Fruit fly (Drosophila melanogaster): ENCODE results near the gene CG4658.
A peak's percentile ranks its signal among the peaks of the same experiment; 100 is the strongest.

CG4658 gene

dm6 chr2L:9984078-9984772, 27.3 kb downstream of the CG4658 start, which contains the start of gene bib:
Gene bib, plus strand, starts transcription at chr2L:9984645.
- TF ChIP-seq sv (GFP tag; optimal IDR thresholded peaks at IDR 0.05), result peak; percentile 72
- no peak for TF ChIP-seq dl (GFP tag; optimal IDR thresholded peaks at IDR 0.05; ENCODE audit: insufficient read depth in 1 of 2, partially characterized antibody in 2 of 2)
- TF ChIP-seq sage (GFP tag; optimal IDR thresholded peaks at IDR 0.05), result peak; percentile 78
- TF ChIP-seq usp (GFP tag; optimal IDR thresholded peaks at IDR 0.05), result no peak
- TF ChIP-seq rgr (GFP tag; optimal IDR thresholded peaks at IDR 0.05), result peak; percentile 86
- no peak for TF ChIP-seq Myc (optimal IDR thresholded peaks at IDR 0.05)
- TF ChIP-seq Mio (GFP tag; optimal IDR thresholded peaks at IDR 0.05), result no peak
- TF ChIP-seq dmrt93B (GFP tag; optimal IDR thresholded peaks at IDR 0.05), result peak; percentile 80
- TF ChIP-seq ey (GFP tag; optimal IDR thresholded peaks at IDR 0.05), result peak; percentile 73
- TF ChIP-seq Sp1 (GFP tag; optimal IDR thresholded peaks at IDR 0.05), result peak; percentile 90
- TF ChIP-seq jim (GFP tag; optimal IDR thresholded peaks at IDR 0.05), result no peak
- peak; percentile 86 for TF ChIP-seq fru (GFP tag; optimal IDR thresholded peaks at IDR 0.05)
- peak in 1 of 2 experiments; percentile 90 for TF ChIP-seq foxo (GFP tag; optimal IDR thresholded peaks at IDR 0.05)
- no peak for TF ChIP-seq Abd-B (GFP tag; optimal IDR thresholded peaks at IDR 0.05)
- peak; percentile 48 for TF ChIP-seq Hr83 (GFP tag; optimal IDR thresholded peaks at IDR 0.05; ENCODE audit: poor library complexity, severe bottlenecking)
- TF ChIP-seq h (GFP tag; optimal IDR thresholded peaks at IDR 0.05), result peak; percentile 81
- TF ChIP-seq dsf (GFP tag; optimal IDR thresholded peaks at IDR 0.05; ENCODE audit: borderline replicate concordance), result peak; percentile 15
- TF ChIP-seq Dfd (GFP tag; optimal IDR thresholded peaks at IDR 0.05), result no peak
- TF ChIP-seq Rel (GFP tag; optimal IDR thresholded peaks at IDR 0.05), result peak; percentile 79
- peak; percentile 42 for TF ChIP-seq Rel (tag; optimal IDR thresholded peaks at IDR 0.05)
- TF ChIP-seq brk (GFP tag; optimal IDR thresholded peaks at IDR 0.05), result peak; percentile 85
- TF ChIP-seq OdsH (GFP tag; optimal IDR thresholded peaks at IDR 0.05), result peak; percentile 89
- peak; percentile 17 for TF ChIP-seq Jra (GFP tag; optimal IDR thresholded peaks at IDR 0.05)
- TF ChIP-seq Hr78 (GFP tag; optimal IDR thresholded peaks at IDR 0.05), result no peak
- no peak for TF ChIP-seq pan (optimal IDR thresholded peaks at IDR 0.05)
- TF ChIP-seq woc (GFP tag; optimal IDR thresholded peaks at IDR 0.05), result peak; percentile 53
- TF ChIP-seq CrebA (GFP tag; optimal IDR thresholded peaks at IDR 0.05; ENCODE audit: borderline replicate concordance), result peak; percentile 66
- TF ChIP-seq psq (GFP tag; optimal IDR thresholded peaks at IDR 0.05), result peak; percentile 88
- TF ChIP-seq Vsx2 (GFP tag; optimal IDR thresholded peaks at IDR 0.05; ENCODE audit: partially characterized antibody), result peak; percentile 59
- TF ChIP-seq Hnf4 (GFP tag; optimal IDR thresholded peaks at IDR 0.05), result peak; percentile 70
- TF ChIP-seq Dif (GFP tag; optimal IDR thresholded peaks at IDR 0.05; ENCODE audit: partially characterized antibody), result peak; percentile 66
- TF ChIP-seq N (GFP tag; optimal IDR thresholded peaks at IDR 0.05), result no peak
- no peak for TF ChIP-seq CG32264 (GFP tag; optimal IDR thresholded peaks at IDR 0.05)
- TF ChIP-seq GATAd (GFP tag; optimal IDR thresholded peaks at IDR 0.05), result no peak
- TF ChIP-seq lola (GFP tag; optimal IDR thresholded peaks at IDR 0.05), result no peak
- peak; percentile 84 for TF ChIP-seq tai (GFP tag; optimal IDR thresholded peaks at IDR 0.05)
- peak; percentile 88 for TF ChIP-seq HLH106 (tag; optimal IDR thresholded peaks at IDR 0.05)
- peak; percentile 52 for TF ChIP-seq br (GFP tag; optimal IDR thresholded peaks at IDR 0.05)
- TF ChIP-seq CG9705 (GFP tag; optimal IDR thresholded peaks at IDR 0.05), result peak; percentile 57

- TF ChIP-seq rgr (GFP tag; optimal IDR thresholded peaks at IDR 0.05) (peak; percentile 87), sv (GFP tag; optimal IDR thresholded peaks at IDR 0.05) (no peak), CrebA (GFP tag; optimal IDR thresholded peaks at IDR 0.05; ENCODE audit: borderline replicate concordance) (no peak), Abd-B (GFP tag; optimal IDR thresholded peaks at IDR 0.05) (no peak), h (GFP tag; optimal IDR thresholded peaks at IDR 0.05) (peak; percentile 93), dmrt93B (GFP tag; optimal IDR thresholded peaks at IDR 0.05) (peak; percentile 85), dsf (GFP tag; optimal IDR thresholded peaks at IDR 0.05; ENCODE audit: borderline replicate concordance) (peak; percentile 57), Rel (GFP tag; optimal IDR thresholded peaks at IDR 0.05) (peak; percentile 16), Rel (tag; optimal IDR thresholded peaks at IDR 0.05) (peak; percentile 70), Sp1 (GFP tag; optimal IDR thresholded peaks at IDR 0.05) (peak; percentile 89), GATAd (GFP tag; optimal IDR thresholded peaks at IDR 0.05) (peak; percentile 45), N (GFP tag; optimal IDR thresholded peaks at IDR 0.05) (no peak), Hnf4 (GFP tag; optimal IDR thresholded peaks at IDR 0.05) (peak; percentile 90), br (GFP tag; optimal IDR thresholded peaks at IDR 0.05) (peak; percentile 92), OdsH (GFP tag; optimal IDR thresholded peaks at IDR 0.05) (peak; percentile 89), Jra (GFP tag; optimal IDR thresholded peaks at IDR 0.05) (peak; percentile 69), CG9705 (GFP tag; optimal IDR thresholded peaks at IDR 0.05) (peak; percentile 90), ey (GFP tag; optimal IDR thresholded peaks at IDR 0.05) (peak; percentile 91), CG32264 (GFP tag; optimal IDR thresholded peaks at IDR 0.05) (peak; percentile 81), Mio (GFP tag; optimal IDR thresholded peaks at IDR 0.05) (peak; percentile 54), woc (GFP tag; optimal IDR thresholded peaks at IDR 0.05) (peak; percentile 90), brk (GFP tag; optimal IDR thresholded peaks at IDR 0.05) (peak; percentile 62), lola (GFP tag; optimal IDR thresholded peaks at IDR 0.05) (no peak), dl (GFP tag; optimal IDR thresholded peaks at IDR 0.05; ENCODE audit: insufficient read depth in 1 of 2, partially characterized antibody in 2 of 2) (no peak), psq (GFP tag; optimal IDR thresholded peaks at IDR 0.05) (peak; percentile 85), fru (GFP tag; optimal IDR thresholded peaks at IDR 0.05) (peak; percentile 93), Hr83 (GFP tag; optimal IDR thresholded peaks at IDR 0.05; ENCODE audit: poor library complexity, severe bottlenecking) (peak; percentile 62), foxo (GFP tag; optimal IDR thresholded peaks at IDR 0.05) (peak; percentile 37 to 92), HLH106 (tag; optimal IDR thresholded peaks at IDR 0.05) (peak; percentile 93), sage (GFP tag; optimal IDR thresholded peaks at IDR 0.05) (peak; percentile 78)
Observed at dm6 chr2L:9986402-9987350, 29.7 kb downstream of the CG4658 start.

All from whole organism, wandering third instar larva.